Worm (Caenorhabditis elegans) whole organism, young adult: ENCODE results near the gene mltn-11.

ENCODE experiments used
- B0336.3 ChIP-seq: fragments of 200-800 bp; sonication (Bioruptor generic); IDR thresholded peaks from 2 replicates; pipeline ENCODE4 v1.3.6; 2022; ENCODE audit warnings: missing genetic modification characterization, missing compliant biosample characterization
- F23B12.7 ChIP-seq: sonication (generic microtip); optimal IDR thresholded peaks from 2 replicates; lab custom pipeline; 2017; ENCODE audit warnings: missing genetic modification characterization, mild to moderate bottlenecking, missing compliant biosample characterization, antibody characterized with exemption, moderate library complexity; ENCODE audit not compliant: insufficient read depth
- F49E8.2 ChIP-seq: sonication (generic microtip); optimal IDR thresholded peaks from 3 replicates; lab custom pipeline; 2017; ENCODE audit warnings: missing genetic modification characterization, mild to moderate bottlenecking, missing compliant biosample characterization, antibody characterized with exemption, moderate library complexity; ENCODE audit not compliant: insufficient read depth
- ama-1 ChIP-seq, 3 experiments: fragments of 150-350 bp in 1 of 3; sonication (generic microtip) in 2 of 3; optimal IDR thresholded peaks; 2 replicates each; lab custom pipeline; 2014 to 2018; ENCODE audit warnings: missing biosample characterization in 2 of 3, missing genetic modification characterization in 2 of 3, missing genetic modification reagents in 2 of 3
- ceh-40 ChIP-seq: fragments of 200-800 bp; sonication (Bioruptor generic); IDR thresholded peaks from 2 replicates; pipeline ENCODE4 v1.3.6; 2022; ENCODE audit warnings: missing genetic modification characterization, missing compliant biosample characterization
- madf-10 ChIP-seq: sonication (generic microtip); optimal IDR thresholded peaks from 2 replicates; lab custom pipeline; 2016; ENCODE audit warnings: mild to moderate bottlenecking, missing genetic modification characterization, missing compliant biosample characterization

ce11 chrV:16603102-16603501, 32.9 kb upstream of the mltn-11 start, which contains the start of gene T03E6.8:
- TF ChIP-seq B0336.3: no peak
- TF ChIP-seq madf-10 (tag; lab: Kevin White, UChicago): no peak
- TF ChIP-seq ama-1 (optimal IDR thresholded peaks at IDR 0.05; lab: Kevin White, UChicago): no peak
- TF ChIP-seq ama-1 (GFP tag; optimal IDR thresholded peaks at IDR 0.05; lab: Kevin White, UChicago): no peak
- no peak for TF ChIP-seq ceh-40
- no peak for TF ChIP-seq F23B12.7 (tag; lab: Kevin White, UChicago)
- TF ChIP-seq F49E8.2: no peak
